Fruit fly (Drosophila melanogaster) whole organism, prepupa: ENCODE results near the gene CG31482.

Source experiments
- Blimp-1 ChIP-seq: fragments of 200-800 bp; sonication (Bioruptor generic); optimal IDR thresholded peaks from 3 replicates; lab custom pipeline; 2017; ENCODE audit warnings: missing biosample characterization, missing genetic modification characterization, mild to moderate bottlenecking, moderate library complexity, missing genetic modification reagents
- CG10669 ChIP-seq: fragments of 200-800 bp; sonication (Bioruptor generic); optimal IDR thresholded peaks from 3 replicates; lab custom pipeline; 2018; ENCODE audit warnings: missing biosample characterization, mild to moderate bottlenecking, missing genetic modification characterization, moderate library complexity
- CG11762 ChIP-seq: fragments of 200-800 bp; sonication (Bioruptor generic); optimal IDR thresholded peaks from 3 replicates; lab custom pipeline; 2016; ENCODE audit warnings: missing biosample characterization, missing genetic modification characterization; ENCODE audit not compliant: insufficient read depth
- CG11902 ChIP-seq: fragments of 200-800 bp; sonication (Bioruptor generic); optimal IDR thresholded peaks from 3 replicates; lab custom pipeline; 2016; ENCODE audit warnings: missing biosample characterization, missing genetic modification characterization
- CG1621 ChIP-seq: fragments of 200-800 bp; sonication (Bioruptor generic); optimal IDR thresholded peaks from 3 replicates; lab custom pipeline; 2018; ENCODE audit warnings: missing biosample characterization, mild to moderate bottlenecking, missing genetic modification characterization
- CG32006 ChIP-seq: fragments of 200-800 bp; sonication (Bioruptor generic); optimal IDR thresholded peaks from 3 replicates; lab custom pipeline; 2017; ENCODE audit warnings: missing biosample characterization, mild to moderate bottlenecking, missing genetic modification characterization
- CG3919 ChIP-seq: fragments of 200-800 bp; sonication (Bioruptor generic); optimal IDR thresholded peaks from 3 replicates; lab custom pipeline; 2016; ENCODE audit warnings: missing biosample characterization, missing genetic modification characterization
- CG6163 ChIP-seq: fragments of 200-800 bp; sonication (Bioruptor generic); IDR thresholded peaks from 3 replicates; pipeline ENCODE4 v1.3.6; 2022; ENCODE audit warnings: missing biosample characterization, missing genetic modification characterization
- CG6276 ChIP-seq: fragments of 200-800 bp; sonication (Bioruptor generic); optimal IDR thresholded peaks from 2 replicates; lab custom pipeline; 2017; ENCODE audit warnings: missing biosample characterization, mild to moderate bottlenecking, missing genetic modification characterization
- CG6792 ChIP-seq: fragments of 200-800 bp; sonication (Bioruptor generic); optimal IDR thresholded peaks from 3 replicates; lab custom pipeline; 2016; ENCODE audit warnings: missing biosample characterization, missing genetic modification characterization
- CG6808 ChIP-seq: fragments of 200-800 bp; sonication (Bioruptor generic); optimal IDR thresholded peaks from 3 replicates; lab custom pipeline; 2017; ENCODE audit warnings: missing biosample characterization, missing genetic modification characterization, mild to moderate bottlenecking, moderate library complexity, missing genetic modification reagents
- CG8632 ChIP-seq: fragments of 200-800 bp; sonication (Bioruptor generic); optimal IDR thresholded peaks from 3 replicates; lab custom pipeline; 2016; ENCODE audit warnings: missing biosample characterization, missing genetic modification characterization
- CG9139 ChIP-seq: fragments of 200-800 bp; sonication (Bioruptor generic); optimal IDR thresholded peaks from 3 replicates; lab custom pipeline; 2017; ENCODE audit warnings: missing biosample characterization, mild to moderate bottlenecking, missing genetic modification characterization
- Ets21C ChIP-seq: fragments of 200-800 bp; sonication (Bioruptor generic); optimal IDR thresholded peaks from 3 replicates; lab custom pipeline; 2016; ENCODE audit warnings: missing biosample characterization, missing genetic modification characterization
- Hr38 ChIP-seq: sonication (Bioruptor generic); optimal IDR thresholded peaks from 2 replicates; lab custom pipeline; 2016; ENCODE audit warnings: missing biosample characterization, missing genetic modification characterization
- Hr4 ChIP-seq: fragments of 200-800 bp; sonication (Bioruptor generic); optimal IDR thresholded peaks from 3 replicates; lab custom pipeline; 2016; ENCODE audit warnings: missing biosample characterization, missing genetic modification characterization
- OdsH ChIP-seq: fragments of 200-800 bp; sonication (Bioruptor generic); optimal IDR thresholded peaks from 3 replicates; lab custom pipeline; 2016; ENCODE audit warnings: missing biosample characterization, missing genetic modification characterization
- Smox ChIP-seq: fragments of 200-800 bp; sonication (Bioruptor generic); optimal IDR thresholded peaks from 3 replicates; lab custom pipeline; 2016; ENCODE audit warnings: missing biosample characterization, missing genetic modification characterization
- Sox14 ChIP-seq: fragments of 200-800 bp; sonication (Bioruptor generic); optimal IDR thresholded peaks from 3 replicates; lab custom pipeline; 2016; ENCODE audit warnings: missing biosample characterization, missing genetic modification characterization
- Sox15 ChIP-seq: fragments of 200-800 bp; sonication (Bioruptor generic); optimal IDR thresholded peaks from 3 replicates; lab custom pipeline; 2016; ENCODE audit warnings: missing biosample characterization, missing genetic modification characterization
- achi ChIP-seq: fragments of 200-800 bp; sonication (Bioruptor generic); optimal IDR thresholded peaks from 3 replicates; lab custom pipeline; 2016; ENCODE audit warnings: missing biosample characterization, missing genetic modification characterization
- eg ChIP-seq: fragments of 200-800 bp; sonication (Bioruptor generic); IDR thresholded peaks from 3 replicates; pipeline ENCODE4 v1.3.6; 2022; ENCODE audit warnings: missing biosample characterization, missing genetic modification characterization
- esn ChIP-seq: fragments of 200-800 bp; sonication (Bioruptor generic); optimal IDR thresholded peaks from 2 replicates; lab custom pipeline; 2016; ENCODE audit warnings: missing biosample characterization, mild to moderate bottlenecking, missing genetic modification characterization, moderate library complexity
- fd59A ChIP-seq: fragments of 200-800 bp; sonication (Bioruptor generic); optimal IDR thresholded peaks from 2 replicates; lab custom pipeline; 2017; ENCODE audit warnings: missing biosample characterization, mild to moderate bottlenecking, missing genetic modification characterization, missing genetic modification reagents
- lz ChIP-seq: fragments of 200-800 bp; sonication (Bioruptor generic); optimal IDR thresholded peaks from 3 replicates; lab custom pipeline; 2016; ENCODE audit warnings: missing biosample characterization, missing genetic modification characterization
- pdm3 ChIP-seq: fragments of 200-800 bp; sonication (Bioruptor generic); optimal IDR thresholded peaks from 3 replicates; lab custom pipeline; 2016; ENCODE audit warnings: missing biosample characterization, missing genetic modification characterization
- spab ChIP-seq: fragments of 200-800 bp; sonication (Bioruptor generic); optimal IDR thresholded peaks from 2 replicates; lab custom pipeline; 2017; ENCODE audit warnings: missing biosample characterization, mild to moderate bottlenecking, missing genetic modification characterization, missing genetic modification reagents
- ss ChIP-seq, 2 experiments: fragments of 200-800 bp; sonication (Bioruptor generic); optimal IDR thresholded peaks; 2 replicates in 1 of 2; 3 replicates in 1 of 2; lab custom pipeline; 2017 to 2018; ENCODE audit warnings: mild to moderate bottlenecking in 2 of 2, missing biosample characterization in 2 of 2, missing genetic modification characterization in 2 of 2, moderate library complexity in 1 of 2
- svp ChIP-seq: fragments of 200-800 bp; sonication (Bioruptor generic); peaks from one replicate; lab custom pipeline; 2016; ENCODE audit warnings: missing biosample characterization, missing genetic modification characterization
- topi ChIP-seq: fragments of 200-800 bp; sonication (Bioruptor generic); optimal IDR thresholded peaks from 3 replicates; lab custom pipeline; 2016; ENCODE audit warnings: missing biosample characterization, missing genetic modification characterization

The CG31482 gene

DNA sequence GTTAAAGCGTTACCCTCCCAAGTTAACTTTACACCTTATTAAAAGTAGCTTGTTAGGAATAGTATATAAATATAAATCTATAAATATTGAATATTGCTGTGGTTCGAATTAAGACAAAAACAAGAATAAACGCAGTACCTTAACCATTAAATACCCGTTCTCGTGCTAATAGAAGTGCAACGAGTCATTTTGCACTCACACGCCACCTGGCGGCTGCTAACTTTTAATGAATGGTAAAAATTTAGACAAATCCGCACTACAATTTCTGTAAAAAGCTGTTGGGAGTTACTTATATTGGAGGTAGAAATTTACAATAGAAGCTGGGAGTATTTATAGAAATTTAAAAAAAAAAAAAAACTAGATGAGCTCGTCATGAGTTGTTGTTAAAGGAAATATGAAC, 4.1 kb downstream of the CG31482 start:
- no peak for TF ChIP-seq CG11762 (GFP tag; lab: Kevin White, UChicago)

DNA sequence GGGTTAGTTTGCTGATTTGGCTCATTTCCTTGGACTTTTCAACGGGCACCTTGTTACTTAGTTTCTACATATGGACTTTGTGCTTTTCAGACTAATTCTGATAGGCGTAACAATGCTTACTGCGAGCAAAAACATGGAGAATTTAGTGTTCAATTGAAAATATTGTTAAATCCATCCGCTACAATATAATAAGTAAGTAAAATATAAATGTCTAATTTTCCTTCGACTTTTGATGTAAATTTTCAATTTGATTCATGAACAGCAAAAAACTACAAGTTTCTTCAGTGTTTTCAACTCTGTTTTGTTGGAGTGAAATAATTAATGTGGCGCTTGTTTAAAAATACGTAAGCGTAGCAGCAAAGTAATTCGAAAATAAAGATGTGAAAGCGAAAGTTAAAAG, 7.8 kb downstream of the CG31482 start, which contains the start of gene glob2:
TSS of gene glob2 (minus strand) at position 101 of the 400 bp plus-strand sequence.
- TF ChIP-seq eg (GFP tag; lab: Robert Waterston, UW) (no peak), CG9139 (GFP tag; lab: Kevin White, UChicago) (no peak), CG10669 (GFP tag; lab: Kevin White, UChicago) (no peak)

DNA sequence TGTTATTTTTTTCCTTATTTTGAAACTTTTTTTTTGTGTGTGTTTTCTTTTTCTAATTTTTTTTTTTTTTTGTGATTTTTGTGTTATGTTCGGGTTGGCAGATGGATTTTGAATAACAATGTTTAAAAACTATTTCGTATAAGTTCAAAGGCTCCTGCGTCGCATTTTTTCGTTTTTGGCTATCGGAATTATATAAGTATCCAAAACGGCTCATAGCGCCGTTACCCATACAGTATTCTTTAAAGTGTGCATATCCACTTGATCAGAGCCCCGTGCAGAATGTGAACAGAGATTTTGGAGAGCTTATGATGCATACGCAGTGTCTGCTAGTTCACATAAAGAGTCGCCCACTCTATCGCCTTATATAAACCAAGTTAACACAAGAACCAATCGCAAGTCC, 26.8 kb downstream of the CG31482 start, which contains the start of gene sowi:
TSS of gene sowi (minus strand) at position 101 of the 400 bp plus-strand sequence.
- no peak for TF ChIP-seq Hr4 (GFP tag; lab: Kevin White, UChicago)
- no peak for TF ChIP-seq Blimp-1 (GFP tag; lab: Kevin White, UChicago)
- no peak for TF ChIP-seq achi (GFP tag; lab: Kevin White, UChicago)
- TF ChIP-seq CG10669 (GFP tag; lab: Kevin White, UChicago), result no peak
- TF ChIP-seq CG6163 (GFP tag; lab: Robert Waterston, UW), result no peak
- no peak for TF ChIP-seq CG11902 (GFP tag; lab: Kevin White, UChicago)
- no peak for TF ChIP-seq svp (GFP tag; lab: Kevin White, UChicago)
- no peak for TF ChIP-seq spab (GFP tag; lab: Kevin White, UChicago)
- TF ChIP-seq Sox14 (GFP tag; lab: Kevin White, UChicago), result no peak
- TF ChIP-seq CG8632, result no peak
- TF ChIP-seq CG6792 (GFP tag; lab: Kevin White, UChicago), result no peak
- no peak for TF ChIP-seq lz (GFP tag; lab: Kevin White, UChicago)
- no peak for TF ChIP-seq CG3919 (GFP tag; lab: Kevin White, UChicago)
- no peak for TF ChIP-seq Ets21C (GFP tag; lab: Kevin White, UChicago)
- no peak for TF ChIP-seq CG32006 (GFP tag; lab: Kevin White, UChicago)
- no peak for TF ChIP-seq CG6276 (GFP tag; lab: Kevin White, UChicago)
- no peak for TF ChIP-seq CG11762 (GFP tag; lab: Kevin White, UChicago)
- TF ChIP-seq pdm3 (GFP tag; lab: Kevin White, UChicago), result no peak
- no peak for TF ChIP-seq CG1621

DNA sequence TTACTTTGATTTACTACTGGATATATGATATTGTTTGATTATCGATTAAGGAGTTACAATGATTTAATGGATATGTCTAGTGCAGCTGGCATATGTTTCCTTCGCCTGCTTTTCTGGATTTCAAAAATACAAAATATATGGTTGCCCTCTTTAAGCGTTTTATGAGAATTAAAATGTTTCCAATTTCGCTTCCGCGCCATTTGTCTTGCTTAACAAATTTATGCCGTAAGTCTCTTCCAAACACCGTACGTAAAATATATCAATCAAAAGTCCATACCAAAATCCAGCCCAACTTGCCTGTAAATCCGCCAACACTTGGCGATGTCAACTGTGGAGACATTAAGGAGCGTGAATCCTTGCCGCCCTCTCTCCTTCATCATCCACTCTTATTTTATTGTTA, 28.2 kb downstream of the CG31482 start, which contains the start of gene CG15177:
TSS of gene CG15177 (minus strand) at position 101 of the 400 bp plus-strand sequence.
- TF ChIP-seq fd59A (GFP tag; lab: Kevin White, UChicago) (no peak), Ets21C (GFP tag; lab: Kevin White, UChicago) (no peak), esn (no peak), Smox (GFP tag; lab: Kevin White, UChicago) (no peak)

DNA sequence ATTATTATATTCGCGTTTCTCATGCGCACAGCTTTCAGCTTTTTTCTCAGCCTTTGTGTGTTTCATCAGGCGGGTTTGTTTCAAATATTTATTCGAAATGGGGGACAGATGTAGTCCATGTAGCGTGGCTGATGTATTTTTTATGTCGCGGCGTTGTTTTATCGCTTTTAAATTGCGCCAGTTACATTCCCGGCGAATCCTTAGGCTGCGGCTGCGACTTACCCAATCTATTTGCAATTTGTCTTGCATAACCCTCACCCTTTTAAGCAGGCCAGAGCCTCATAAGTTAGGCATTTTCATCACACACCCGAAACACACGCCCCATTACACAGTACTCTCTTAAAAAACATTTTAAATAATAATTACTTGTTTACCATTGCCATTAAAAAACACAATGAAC, 28.8 kb downstream of the CG31482 start, which contains the start of gene sunz:
TSS of gene sunz (plus strand) at position 301 of the 400 bp plus-strand sequence.
- TF ChIP-seq CG6808 (GFP tag; lab: Kevin White, UChicago) (no peak), achi (GFP tag; lab: Kevin White, UChicago) (no peak), CG6792 (GFP tag; lab: Kevin White, UChicago) (no peak), Hr4 (GFP tag; lab: Kevin White, UChicago) (no peak), topi (no peak), Smox (GFP tag; lab: Kevin White, UChicago) (no peak), ss (GFP tag; optimal IDR thresholded peaks at IDR 0.05; lab: Kevin White, UChicago) (no peak), Sox15 (GFP tag; lab: Kevin White, UChicago) (no peak), Hr38 (no peak), svp (GFP tag; lab: Kevin White, UChicago) (no peak), OdsH (GFP tag; lab: Kevin White, UChicago) (no peak), CG8632 (no peak), CG11762 (GFP tag; lab: Kevin White, UChicago) (no peak), CG10669 (GFP tag; lab: Kevin White, UChicago) (no peak), Ets21C (GFP tag; lab: Kevin White, UChicago) (no peak)
